Worm (Caenorhabditis elegans) whole organism, L1 larva: Measurements from ENCODE around the gene C05B5.8.

Experiments used
- C34B4.2 ChIP-seq: sonication (generic microtip); optimal IDR thresholded peaks from 2 replicates; lab custom pipeline; 2017; ENCODE audit warnings: mild to moderate bottlenecking, missing genetic modification characterization, missing compliant biosample characterization
- Y116A8C.19 ChIP-seq: sonication (generic microtip); optimal IDR thresholded peaks from 2 replicates; lab custom pipeline; 2016; ENCODE audit warnings: missing compliant biosample characterization, missing genetic modification characterization, borderline replicate concordance
- aly-2 ChIP-seq: fragments of 150-350 bp; optimal IDR thresholded peaks from 2 replicates; lab custom pipeline; 2014; ENCODE audit warnings: missing biosample characterization, missing genetic modification characterization
- blmp-1 ChIP-seq: fragments of 150-350 bp; optimal IDR thresholded peaks from 2 replicates; lab custom pipeline; 2014; ENCODE audit warnings: missing biosample characterization, missing genetic modification characterization
- ceh-63 ChIP-seq: fragments of 200-800 bp; sonication (Bioruptor generic); optimal IDR thresholded peaks from 2 replicates; lab custom pipeline; 2018; ENCODE audit warnings: mild to moderate bottlenecking, missing genetic modification characterization, missing compliant biosample characterization
- ceh-8 ChIP-seq: fragments of 200-800 bp; sonication (Bioruptor generic); optimal IDR thresholded peaks from 2 replicates; lab custom pipeline; 2018; ENCODE audit warnings: mild to moderate bottlenecking, missing genetic modification characterization, moderate library complexity, missing compliant biosample characterization
- ceh-82 ChIP-seq, 3 experiments: fragments of 150-350 bp in 1 of 3; sonication (generic microtip) in 2 of 3; optimal IDR thresholded peaks; 2 replicates each; lab custom pipeline; 2014 to 2017; ENCODE audit warnings: missing biosample characterization in 3 of 3, missing genetic modification characterization in 3 of 3
- ceh-88 ChIP-seq: fragments of 200-800 bp; sonication (Bioruptor generic); IDR thresholded peaks from 2 replicates; pipeline ENCODE4 v1.3.6; 2022; ENCODE audit warnings: missing genetic modification characterization, missing compliant biosample characterization
- ceh-90 ChIP-seq: sonication (generic microtip); optimal IDR thresholded peaks from 2 replicates; lab custom pipeline; 2016; ENCODE audit warnings: missing genetic modification characterization, missing compliant biosample characterization
- ces-1 ChIP-seq: fragments of 150-350 bp; optimal IDR thresholded peaks from 2 replicates; lab custom pipeline; 2014; ENCODE audit warnings: missing biosample characterization, missing genetic modification reagents, missing genetic modification characterization
- efl-1 ChIP-seq, 4 experiments: fragments of 150-350 bp; optimal IDR thresholded peaks in 3 of 4; peaks in 1 of 4; 1 replicate in 1 of 4; 2 replicates in 3 of 4; lab custom pipeline; 2014; ENCODE audit warnings: missing biosample characterization in 2 of 4, missing genetic modification characterization in 2 of 4, missing genetic modification reagents in 2 of 4
- efl-3 ChIP-seq: fragments of 200-800 bp; sonication (Bioruptor generic); optimal IDR thresholded peaks from 2 replicates; lab custom pipeline; 2018; ENCODE audit warnings: mild to moderate bottlenecking, missing genetic modification characterization, missing compliant biosample characterization
- egl-13 ChIP-seq: sonication (generic microtip); optimal IDR thresholded peaks from 2 replicates; lab custom pipeline; 2016; ENCODE audit warnings: missing genotype, missing genetic modification reagents, missing genetic modification characterization, missing compliant biosample characterization
- elt-2 ChIP-seq: sonication (generic microtip); optimal IDR thresholded peaks from 2 replicates; lab custom pipeline; 2016; ENCODE audit warnings: missing genetic modification characterization, mild to moderate bottlenecking, inconsistent platforms, missing compliant biosample characterization, missing genetic modification reagents
- elt-3 ChIP-seq, 6 experiments: fragments of 150-350 bp in 1 of 6; sonication (generic microtip); optimal IDR thresholded peaks; 2 replicates each; lab custom pipeline; 2017 to 2018; ENCODE audit warnings: missing biosample characterization in 6 of 6, missing genetic modification characterization in 6 of 6, inconsistent platforms in 1 of 6
- ets-5 ChIP-seq: fragments of 200-800 bp; sonication (Bioruptor generic); IDR thresholded peaks from 2 replicates; pipeline ENCODE4 v1.3.6; 2022; ENCODE audit warnings: missing genetic modification characterization, missing compliant biosample characterization
- fkh-10 ChIP-seq: sonication (generic microtip); optimal IDR thresholded peaks from 2 replicates; lab custom pipeline; 2017; ENCODE audit warnings: missing biosample characterization, missing genetic modification reagents, missing genetic modification characterization
- fkh-8 ChIP-seq: sonication (generic microtip); optimal IDR thresholded peaks from 2 replicates; lab custom pipeline; 2016; ENCODE audit warnings: mild to moderate bottlenecking, missing genetic modification characterization, missing compliant biosample characterization
- fos-1 ChIP-seq: fragments of 150-350 bp; optimal IDR thresholded peaks from 2 replicates; lab custom pipeline; 2014; ENCODE audit warnings: missing biosample characterization, missing genetic modification characterization
- grh-1 ChIP-seq: fragments of 200-800 bp; sonication (Bioruptor generic); IDR thresholded peaks from 2 replicates; pipeline ENCODE4 v1.3.6; 2022; ENCODE audit warnings: missing genetic modification reagents, missing genetic modification characterization, missing compliant biosample characterization
- hlh-4 ChIP-seq: sonication (generic microtip); optimal IDR thresholded peaks from 2 replicates; lab custom pipeline; 2016; ENCODE audit warnings: mild to moderate bottlenecking, missing genetic modification characterization, missing compliant biosample characterization
- hpl-2 ChIP-seq: fragments of 150-350 bp; optimal IDR thresholded peaks from 2 replicates; lab custom pipeline; 2014; ENCODE audit warnings: missing biosample characterization, missing genetic modification reagents, missing genetic modification characterization
- jun-1 ChIP-seq: fragments of 150-350 bp; optimal IDR thresholded peaks from 2 replicates; lab custom pipeline; 2014; ENCODE audit warnings: missing biosample characterization, missing genetic modification reagents, missing genetic modification characterization
- lin-13 ChIP-seq: fragments of 150-350 bp; optimal IDR thresholded peaks from 2 replicates; lab custom pipeline; 2014; ENCODE audit warnings: missing biosample characterization, missing genetic modification reagents, missing genetic modification characterization
- lin-14 ChIP-seq: fragments of 200-800 bp; sonication (Bioruptor generic); optimal IDR thresholded peaks from 2 replicates; lab custom pipeline; 2018; ENCODE audit warnings: mild to moderate bottlenecking, missing genetic modification characterization, moderate library complexity, missing compliant biosample characterization
- lsy-2 ChIP-seq, 2 experiments: fragments of 150-350 bp; optimal IDR thresholded peaks; 2 replicates each; lab custom pipeline; 2014; ENCODE audit warnings: missing biosample characterization in 2 of 2, missing genetic modification characterization in 2 of 2
- mdl-1 ChIP-seq, 2 experiments: fragments of 150-350 bp; optimal IDR thresholded peaks; 2 replicates each; lab custom pipeline; 2014 to 2017; ENCODE audit warnings: missing biosample characterization in 2 of 2, missing genetic modification characterization in 2 of 2, inconsistent platforms in 1 of 2
- mef-2 ChIP-seq: fragments of 150-350 bp; optimal IDR thresholded peaks from 2 replicates; lab custom pipeline; 2014; ENCODE audit warnings: missing biosample characterization, missing genetic modification characterization
- nhr-11 ChIP-seq: fragments of 150-350 bp; optimal IDR thresholded peaks from 2 replicates; lab custom pipeline; 2014; ENCODE audit warnings: missing biosample characterization, missing genetic modification characterization
- nhr-12 ChIP-seq: sonication (generic microtip); optimal IDR thresholded peaks from 2 replicates; lab custom pipeline; 2017; ENCODE audit warnings: missing biosample characterization, missing genetic modification characterization
- nhr-20 ChIP-seq: sonication (generic microtip); optimal IDR thresholded peaks from 2 replicates; lab custom pipeline; 2016; ENCODE audit warnings: mild to moderate bottlenecking, missing genetic modification characterization, missing compliant biosample characterization
- nhr-28 ChIP-seq: fragments of 150-350 bp; optimal IDR thresholded peaks from 2 replicates; lab custom pipeline; 2014; ENCODE audit warnings: missing biosample characterization, missing genetic modification characterization
- nhr-47 ChIP-seq: sonication (generic microtip); optimal IDR thresholded peaks from 2 replicates; lab custom pipeline; 2016; ENCODE audit warnings: mild to moderate bottlenecking, missing genetic modification characterization, moderate library complexity, missing compliant biosample characterization
- nhr-71 ChIP-seq: sonication (generic microtip); optimal IDR thresholded peaks from 2 replicates; lab custom pipeline; 2016; ENCODE audit warnings: mild to moderate bottlenecking, missing genetic modification characterization, moderate library complexity, missing compliant biosample characterization
- nhr-77 ChIP-seq: fragments of 150-350 bp; optimal IDR thresholded peaks from 2 replicates; lab custom pipeline; 2014; ENCODE audit warnings: missing biosample characterization, missing genetic modification characterization
- nhr-84 ChIP-seq: sonication (generic microtip); optimal IDR thresholded peaks from 2 replicates; lab custom pipeline; 2017; ENCODE audit warnings: missing biosample characterization, missing genetic modification characterization
- nhr-90 ChIP-seq: sonication (generic microtip); optimal IDR thresholded peaks from 2 replicates; lab custom pipeline; 2016; ENCODE audit warnings: mild to moderate bottlenecking, missing genetic modification characterization, missing compliant biosample characterization; ENCODE audit not compliant: poor library complexity
- pqm-1 ChIP-seq: sonication (generic microtip); optimal IDR thresholded peaks from 3 replicates; lab custom pipeline; 2017; ENCODE audit warnings: missing biosample characterization, missing genetic modification characterization
- rnt-1 ChIP-seq: sonication (generic microtip); optimal IDR thresholded peaks from 2 replicates; lab custom pipeline; 2016; ENCODE audit warnings: mild to moderate bottlenecking, missing genetic modification characterization, moderate library complexity, missing compliant biosample characterization
- snpc-4 ChIP-seq: fragments of 150-350 bp; optimal IDR thresholded peaks from 2 replicates; lab custom pipeline; 2014; ENCODE audit warnings: missing biosample characterization, missing genetic modification characterization
- snu-23 ChIP-seq: sonication (generic microtip); optimal IDR thresholded peaks from 2 replicates; lab custom pipeline; 2016; ENCODE audit warnings: missing genetic modification characterization, missing compliant biosample characterization
- sox-4 ChIP-seq: sonication (generic microtip); optimal IDR thresholded peaks from 2 replicates; lab custom pipeline; 2016; ENCODE audit warnings: missing genetic modification characterization, missing compliant biosample characterization
- sptf-1 ChIP-seq: fragments of 150-350 bp; optimal IDR thresholded peaks from 2 replicates; lab custom pipeline; 2014; ENCODE audit warnings: missing biosample characterization, missing genetic modification characterization
- tbx-2 ChIP-seq: sonication (generic microtip); optimal IDR thresholded peaks from 2 replicates; lab custom pipeline; 2016; ENCODE audit warnings: missing genetic modification characterization, missing compliant biosample characterization
- tlp-1 ChIP-seq: fragments of 150-350 bp; optimal IDR thresholded peaks from 2 replicates; lab custom pipeline; 2014; ENCODE audit warnings: missing biosample characterization, missing genetic modification characterization
- unc-130 ChIP-seq: fragments of 150-350 bp; optimal IDR thresholded peaks from 2 replicates; lab custom pipeline; 2017; ENCODE audit warnings: missing biosample characterization, missing genetic modification characterization, inconsistent platforms
- unc-30 ChIP-seq: sonication (generic microtip); optimal IDR thresholded peaks from 2 replicates; lab custom pipeline; 2017; ENCODE audit warnings: missing biosample characterization, missing genetic modification characterization
- unc-62 ChIP-seq: fragments of 150-350 bp; optimal IDR thresholded peaks from 2 replicates; lab custom pipeline; 2014; ENCODE audit warnings: missing biosample characterization, missing genetic modification reagents, missing genetic modification characterization
- unc-86 ChIP-seq: sonication (generic microtip); optimal IDR thresholded peaks from 2 replicates; lab custom pipeline; 2016; ENCODE audit warnings: missing genetic modification characterization, missing compliant biosample characterization
- unc-98 ChIP-seq: fragments of 200-800 bp; sonication (Bioruptor generic); IDR thresholded peaks from 2 replicates; pipeline ENCODE4 v1.3.6; 2022; ENCODE audit warnings: missing genetic modification characterization, missing compliant biosample characterization
- xbp-1 ChIP-seq: sonication (generic microtip); optimal IDR thresholded peaks from 2 replicates; lab custom pipeline; 2016; ENCODE audit warnings: missing genetic modification characterization, missing compliant biosample characterization
- zip-4 ChIP-seq: fragments of 200-800 bp; sonication (Bioruptor generic); optimal IDR thresholded peaks from 2 replicates; lab custom pipeline; 2018; ENCODE audit warnings: mild to moderate bottlenecking, missing genetic modification characterization, moderate library complexity, missing compliant biosample characterization
- ztf-11 ChIP-seq, 2 experiments: sonication (generic microtip); optimal IDR thresholded peaks; 2 replicates each; lab custom pipeline; 2016 to 2017; ENCODE audit warnings: missing genetic modification characterization in 2 of 2, missing biosample characterization in 1 of 2, missing compliant biosample characterization in 1 of 2

Gene C05B5.8

DNA sequence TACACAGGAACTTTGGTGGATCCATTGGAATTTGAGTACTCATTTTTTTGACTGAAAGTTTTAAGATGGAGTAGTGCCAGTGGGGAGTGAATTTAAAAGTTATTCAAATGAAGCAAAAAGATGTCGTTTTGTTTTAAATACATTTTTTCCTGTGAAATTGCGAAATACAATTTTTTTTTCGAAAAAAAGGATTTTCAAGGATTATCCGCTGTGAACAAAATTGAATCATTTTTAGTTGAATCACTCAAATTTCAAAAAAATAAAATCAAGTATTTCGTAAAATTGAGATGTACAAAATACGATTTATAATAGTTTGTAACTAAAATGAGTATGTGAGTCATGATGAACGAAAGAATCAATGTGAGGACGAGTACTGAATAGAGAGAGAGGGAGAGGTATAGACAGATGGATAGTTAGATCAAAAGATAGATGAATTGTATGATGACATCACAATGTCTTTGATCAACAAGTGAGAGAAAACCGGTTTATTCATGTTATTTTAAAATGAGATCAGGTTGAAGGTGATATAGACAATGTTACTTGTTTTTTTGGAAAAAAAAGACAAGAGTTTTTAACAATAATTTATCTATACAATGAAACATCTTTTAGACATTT lies at the start of gene C05B5.8:
Gene C05B5.8 (minus strand): TSS at position 51 of the 615 bp plus-strand sequence.
- no peak for TF ChIP-seq unc-62 (GFP tag; lab: Kevin White, UChicago)
- TF ChIP-seq nhr-84: no peak
- peak; percentile 71 for TF ChIP-seq nhr-20 (tag; lab: Kevin White, UChicago)
- no peak for TF ChIP-seq ztf-11 (tag; optimal IDR thresholded peaks at IDR 0.05; lab: Kevin White, UChicago)
- peak; percentile 74 for TF ChIP-seq snu-23 (GFP tag; lab: Kevin White, UChicago)
- TF ChIP-seq fkh-8: no peak
- TF ChIP-seq jun-1: no peak
- TF ChIP-seq tlp-1 (tag; lab: Kevin White, UChicago): no peak
- TF ChIP-seq xbp-1 (tag; lab: Kevin White, UChicago): no peak
- TF ChIP-seq zip-4 (GFP tag; lab: Kevin White, UChicago): no peak
- TF ChIP-seq egl-13: no peak
- no peak for TF ChIP-seq ceh-90
- no peak for TF ChIP-seq unc-30 (tag; lab: Kevin White, UChicago)
- TF ChIP-seq ceh-63 (GFP tag; lab: Kevin White, UChicago): no peak
- TF ChIP-seq Y116A8C.19 (tag; lab: Kevin White, UChicago): no peak
- no peak for TF ChIP-seq lin-13 (GFP tag; lab: Kevin White, UChicago)
- TF ChIP-seq nhr-11 (tag; lab: Kevin White, UChicago): no peak
- TF ChIP-seq grh-1 (GFP tag; lab: Robert Waterston, UW): peak; percentile 97
- no peak for TF ChIP-seq aly-2 (tag; lab: Kevin White, UChicago)
- no peak for TF ChIP-seq tbx-2
- TF ChIP-seq C34B4.2 (tag; lab: Kevin White, UChicago): no peak
- peak in 3 of 6 experiments; percentile 31 to 58 (median 39) for TF ChIP-seq elt-3 (tag; optimal IDR thresholded peaks at IDR 0.05; lab: Kevin White, UChicago)
- TF ChIP-seq mdl-1 (tag; optimal IDR thresholded peaks at IDR 0.05; lab: Kevin White, UChicago): no peak
- peak; percentile 46 for TF ChIP-seq blmp-1 (tag; lab: Kevin White, UChicago)
- TF ChIP-seq ceh-82 (tag; optimal IDR thresholded peaks at IDR 0.05; lab: Kevin White, UChicago): no peak
- TF ChIP-seq nhr-28 (tag; lab: Kevin White, UChicago): no peak
- TF ChIP-seq sox-4: no peak
- no peak for TF ChIP-seq fos-1
- peak; percentile 86 for TF ChIP-seq lin-14 (GFP tag; lab: Kevin White, UChicago)
- no peak for TF ChIP-seq snpc-4 (tag; lab: Kevin White, UChicago)
- TF ChIP-seq ceh-88 (GFP tag; lab: Robert Waterston, UW): no peak
- no peak for TF ChIP-seq nhr-47 (tag; lab: Kevin White, UChicago)
- no peak for TF ChIP-seq fkh-10
- TF ChIP-seq elt-2 (tag; lab: Kevin White, UChicago): no peak
- TF ChIP-seq lsy-2 (tag; optimal IDR thresholded peaks at IDR 0.05; lab: Kevin White, UChicago): peak; percentile 12 to 53
- TF ChIP-seq hpl-2 (GFP tag; lab: Kevin White, UChicago): no peak
- TF ChIP-seq sptf-1: no peak
- no peak for TF ChIP-seq ets-5 (GFP tag; lab: Robert Waterston, UW)
- no peak for TF ChIP-seq unc-86 (tag; lab: Kevin White, UChicago)
- no peak for TF ChIP-seq unc-98 (GFP tag; lab: Robert Waterston, UW)
- no peak for TF ChIP-seq nhr-12 (tag; lab: Kevin White, UChicago)
- no peak for TF ChIP-seq rnt-1 (tag; lab: Kevin White, UChicago)
- TF ChIP-seq nhr-77 (tag; lab: Kevin White, UChicago): no peak
- peak in 1 of 2 experiments; percentile 28 for TF ChIP-seq efl-1 (optimal IDR thresholded peaks at IDR 0.05; lab: Kevin White, UChicago)
- TF ChIP-seq efl-1 (GFP tag; optimal IDR thresholded peaks at IDR 0.05 in 1 of 2; lab: Kevin White, UChicago): peak in 1 of 2 experiments; percentile 59
- no peak for TF ChIP-seq hlh-4 (tag; lab: Kevin White, UChicago)
- TF ChIP-seq unc-130 (tag; lab: Kevin White, UChicago): no peak
- peak; percentile 73 for TF ChIP-seq nhr-71 (tag; lab: Kevin White, UChicago)
- TF ChIP-seq nhr-90 (tag; lab: Kevin White, UChicago): peak; percentile 57
- TF ChIP-seq mef-2 (tag; lab: Kevin White, UChicago): no peak
- no peak for TF ChIP-seq pqm-1
- TF ChIP-seq ces-1 (GFP tag; lab: Kevin White, UChicago): no peak
- TF ChIP-seq efl-3 (GFP tag; lab: Kevin White, UChicago): no peak
- TF ChIP-seq ceh-8 (GFP tag; lab: Kevin White, UChicago): no peak
